Worm (Caenorhabditis elegans) whole organism, L4 larva: ENCODE measurements around the gene dyf-11.

Experiments used
- nhr-10 ChIP-seq: fragments of 150-350 bp; optimal IDR thresholded peaks from 2 replicates; lab custom pipeline; 2014; ENCODE audit warnings: missing biosample characterization, missing genetic modification characterization
- nhr-237 ChIP-seq: sonication (generic microtip); optimal IDR thresholded peaks from 2 replicates; lab custom pipeline; 2017; ENCODE audit warnings: missing biosample characterization, missing genetic modification characterization
- pha-4 ChIP-seq, 2 experiments: fragments of 150-350 bp in 1 of 2; fragments of 200-800 bp in 1 of 2; sonication (Bioruptor generic) in 1 of 2; IDR thresholded peaks in 1 of 2; optimal IDR thresholded peaks in 1 of 2; 2 replicates each; pipeline versions ENCODE4 v1.3.6 to Lab custom; 2014 to 2022; ENCODE audit warnings: missing genetic modification characterization in 2 of 2, missing genetic modification reagents in 2 of 2, missing biosample characterization in 1 of 2, missing compliant biosample characterization in 1 of 2
- zag-1 ChIP-seq: fragments of 150-350 bp; optimal IDR thresholded peaks from 2 replicates; lab custom pipeline; 2014; ENCODE audit warnings: missing biosample characterization, missing genetic modification characterization

ce11 chrX:725868-726267 lies 37.7 kb upstream of the dyf-11 start, which contains the start of gene sli-1:
- TF ChIP-seq nhr-237 (tag; lab: Kevin White, UChicago) (no peak), nhr-10 (tag; lab: Kevin White, UChicago) (no peak), zag-1 (no peak), pha-4 (GFP tag; IDR thresholded peaks at IDR 0.05; lab: Robert Waterston, UW) (no peak), pha-4 (tag; optimal IDR thresholded peaks at IDR 0.05; lab: Kevin White, UChicago) (no peak)
